Fruit fly (Drosophila melanogaster): ENCODE measurements around the gene Arf1.
A peak's percentile ranks its signal among the peaks of the same experiment; 100 is the strongest.

Gene Arf1

DNA sequence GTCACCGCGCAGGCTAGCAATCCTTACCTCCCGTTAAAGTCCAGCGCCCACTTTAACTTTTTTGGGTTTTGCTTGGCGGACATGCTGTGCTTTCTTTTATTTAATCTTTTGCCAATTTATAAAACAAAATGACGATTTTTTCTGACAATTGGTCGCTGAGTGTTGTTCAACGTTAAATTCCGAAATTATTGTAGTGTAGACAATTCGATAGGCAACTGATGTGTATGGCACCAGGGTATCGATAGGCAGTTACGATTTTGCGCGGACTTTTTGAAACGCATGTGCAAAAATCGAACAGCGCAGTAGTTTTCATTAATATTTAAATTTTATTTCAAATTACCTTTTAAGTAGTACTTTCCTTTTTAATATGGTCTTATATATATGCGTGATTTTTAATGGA is 4.0 kb downstream of the Arf1 start, which contains the start of gene EMC4 (continued):
- no peak for TF ChIP-seq fd96Cb (tag; optimal IDR thresholded peaks at IDR 0.05)
- TF ChIP-seq CG6683 (GFP tag; optimal IDR thresholded peaks at IDR 0.05): peak; percentile 43
- TF ChIP-seq gsb-n (tag; optimal IDR thresholded peaks at IDR 0.05): peak; percentile 11
- TF ChIP-seq CG18011 (GFP tag; optimal IDR thresholded peaks at IDR 0.05): peak; percentile 84
- no peak for TF ChIP-seq pnt (GFP tag; optimal IDR thresholded peaks at IDR 0.05)
- TF ChIP-seq CG17328 (GFP tag; IDR thresholded peaks at IDR 0.05): no peak
- TF ChIP-seq crc (GFP tag; optimal IDR thresholded peaks at IDR 0.05): no peak
- no peak for TF ChIP-seq dan (GFP tag; IDR thresholded peaks at IDR 0.05)
- TF ChIP-seq ap (GFP tag; IDR thresholded peaks at IDR 0.05): no peak
- no peak for TF ChIP-seq toy (GFP tag; IDR thresholded peaks at IDR 0.05)
- peak; percentile 72 for TF ChIP-seq Fer1 (GFP tag; optimal IDR thresholded peaks at IDR 0.05)
- no peak; the same call in 1 of the 2 replicates for TF ChIP-seq stc (GFP tag; IDR thresholded peaks at IDR 0.05)
- peak; percentile 10 for TF ChIP-seq CG6254 (GFP tag; optimal IDR thresholded peaks at IDR 0.05)
- no peak for TF ChIP-seq TFAM (GFP tag; optimal IDR thresholded peaks at IDR 0.05)
- TF ChIP-seq cad (GFP tag; optimal IDR thresholded peaks at IDR 0.05): no peak
- peak; percentile 15 for TF ChIP-seq CG18262 (tag; optimal IDR thresholded peaks at IDR 0.05)
- peak; percentile 72 for TF ChIP-seq trem (tag; optimal IDR thresholded peaks at IDR 0.05)
- no peak for TF ChIP-seq ssp (GFP tag; IDR thresholded peaks at IDR 0.05)
- TF ChIP-seq gem (tag; optimal IDR thresholded peaks at IDR 0.05): no peak
- TF ChIP-seq D19A (tag; optimal IDR thresholded peaks at IDR 0.05): peak; percentile 9
- TF ChIP-seq CG5180 (GFP tag; optimal IDR thresholded peaks at IDR 0.05): no peak
- TF ChIP-seq Dfd (GFP tag; optimal IDR thresholded peaks at IDR 0.05): no peak
- TF ChIP-seq CG12769 (tag; optimal IDR thresholded peaks at IDR 0.05): peak; percentile 30
- TF ChIP-seq insv (GFP tag; optimal IDR thresholded peaks at IDR 0.05): no peak
- no peak for TF ChIP-seq danr (GFP tag; IDR thresholded peaks at IDR 0.05)
- TF ChIP-seq CG1832 (GFP tag; optimal IDR thresholded peaks at IDR 0.05): no peak
- TF ChIP-seq dpn (GFP tag; optimal IDR thresholded peaks at IDR 0.05): peak; percentile 53 to 62
- TF ChIP-seq CG3163 (GFP tag; optimal IDR thresholded peaks at IDR 0.05): peak; percentile 39
- TF ChIP-seq Fer3 (tag; optimal IDR thresholded peaks at IDR 0.05): peak; percentile 51
- no peak for TF ChIP-seq gce (GFP tag; IDR thresholded peaks at IDR 0.05)
- TF ChIP-seq Pdp1 (GFP tag; optimal IDR thresholded peaks at IDR 0.05): peak; percentile 39 to 72
- TF ChIP-seq CG8944 (GFP tag; optimal IDR thresholded peaks at IDR 0.05): no peak
- TF ChIP-seq bbx (GFP tag; IDR thresholded peaks at IDR 0.05; ENCODE audit: partially characterized antibody): peak; percentile 76
- peak; percentile 93 for TF ChIP-seq CG2116 (GFP tag; optimal IDR thresholded peaks at IDR 0.05)
- TF ChIP-seq seq (GFP tag; IDR thresholded peaks at IDR 0.05): no peak
- no peak for TF ChIP-seq CG7271 (tag; optimal IDR thresholded peaks at IDR 0.05)
- TF ChIP-seq Oaz (GFP tag; IDR thresholded peaks at IDR 0.05): no peak
- peak; percentile 48 for TF ChIP-seq CG30403 (GFP tag; optimal IDR thresholded peaks at IDR 0.05)
- peak; percentile 50; the same call in 1 of the 2 replicates for TF ChIP-seq tna (GFP tag; IDR thresholded peaks at IDR 0.05; ENCODE audit: partially characterized antibody)
- TF ChIP-seq ato (GFP tag; IDR thresholded peaks at IDR 0.05; ENCODE audit: partially characterized antibody): peak; percentile 68
- no peak for TF ChIP-seq CG6813 (GFP tag; optimal IDR thresholded peaks at IDR 0.05)
- no peak for TF ChIP-seq CG10654 (GFP tag; optimal IDR thresholded peaks at IDR 0.05)
- TF ChIP-seq Rx (GFP tag; IDR thresholded peaks at IDR 0.05): no peak
- no peak for TF ChIP-seq CG1602 (GFP tag; optimal IDR thresholded peaks at IDR 0.05)
- TF ChIP-seq Atf3 (GFP tag; optimal IDR thresholded peaks at IDR 0.05): no peak
- no peak for TF ChIP-seq Nf-YB (GFP tag; optimal IDR thresholded peaks at IDR 0.05)
- no peak for TF ChIP-seq Usf (GFP tag; optimal IDR thresholded peaks at IDR 0.05)
- no peak for TF ChIP-seq CG16779 (GFP tag; IDR thresholded peaks at IDR 0.05)
- no peak for TF ChIP-seq CG1529 (GFP tag; optimal IDR thresholded peaks at IDR 0.05)
- TF ChIP-seq z (GFP tag; IDR thresholded peaks at IDR 0.05): no peak
- TF ChIP-seq org-1 (GFP tag; optimal IDR thresholded peaks at IDR 0.05): no peak

Data from whole organism, embryonic.